Worm (Caenorhabditis elegans): ENCODE data around the gene ubc-13.
"Not testable (repeated sequence)": the region's sequence is repeated elsewhere in the genome, so short reads cannot be mapped to it uniquely, and the experiment has no call there.

The ubc-13 gene

DNA sequence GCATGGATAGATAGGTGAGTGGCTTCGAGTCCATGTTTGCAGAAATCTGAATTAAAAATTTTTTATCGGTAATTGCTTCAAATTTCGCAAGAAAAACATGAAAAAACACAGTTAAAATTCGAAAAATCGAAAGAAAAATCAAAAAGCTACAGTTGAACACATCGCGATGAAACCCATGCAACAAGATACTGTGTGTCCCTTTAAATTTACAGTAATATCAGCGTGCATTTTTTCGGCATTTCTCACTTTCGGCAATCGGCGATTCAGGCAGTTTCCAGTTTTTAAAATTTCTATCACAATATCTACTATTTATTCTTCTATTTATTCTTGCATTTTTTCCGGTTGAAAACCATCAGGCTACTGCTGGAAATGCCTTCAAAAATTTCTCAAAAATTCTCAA lies 3.3 kb downstream of the ubc-13 start, which contains the start of gene fbxc-45:
TSS of gene fbxc-45 (minus strand) at position 48 of the 400 bp plus-strand sequence.
- TF ChIP-seq egl-27 (tag; optimal IDR thresholded peaks at IDR 0.05) (no peak), nhr-12 (tag; optimal IDR thresholded peaks at IDR 0.05) (no peak), skn-1 (tag; optimal IDR thresholded peaks at IDR 0.05) (no peak), nhr-237 (tag; optimal IDR thresholded peaks at IDR 0.05) (no peak)

DNA sequence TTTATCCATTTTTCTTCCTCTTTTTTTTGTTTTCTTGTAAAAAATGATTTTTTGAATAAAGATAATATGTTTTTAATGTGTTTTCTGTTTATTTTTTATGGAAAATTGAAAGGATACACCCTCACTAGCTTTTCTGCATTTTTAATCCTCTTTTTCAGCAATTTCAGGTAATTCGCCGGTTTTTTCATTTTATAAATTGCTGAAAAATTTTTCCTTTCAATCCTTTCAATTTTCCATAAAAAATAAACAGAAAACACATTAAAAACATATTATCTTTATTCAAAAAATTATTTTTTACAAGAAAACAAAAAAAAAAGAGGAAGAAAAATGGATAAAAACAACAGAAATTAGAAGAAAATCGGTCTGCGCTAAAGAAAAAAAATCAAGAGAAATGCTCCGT lies 7.8 kb downstream of the ubc-13 start, which contains the start of gene Y54G2A.50:
TSS of gene Y54G2A.50 (plus strand) at position 301 of the 400 bp plus-strand sequence.
- TF ChIP-seq sea-2 (GFP tag; optimal IDR thresholded peaks at IDR 0.05); nhr-11 (tag; optimal IDR thresholded peaks at IDR 0.05); lin-39 (tag; optimal IDR thresholded peaks at IDR 0.05): not testable (repeated sequence)

DNA sequence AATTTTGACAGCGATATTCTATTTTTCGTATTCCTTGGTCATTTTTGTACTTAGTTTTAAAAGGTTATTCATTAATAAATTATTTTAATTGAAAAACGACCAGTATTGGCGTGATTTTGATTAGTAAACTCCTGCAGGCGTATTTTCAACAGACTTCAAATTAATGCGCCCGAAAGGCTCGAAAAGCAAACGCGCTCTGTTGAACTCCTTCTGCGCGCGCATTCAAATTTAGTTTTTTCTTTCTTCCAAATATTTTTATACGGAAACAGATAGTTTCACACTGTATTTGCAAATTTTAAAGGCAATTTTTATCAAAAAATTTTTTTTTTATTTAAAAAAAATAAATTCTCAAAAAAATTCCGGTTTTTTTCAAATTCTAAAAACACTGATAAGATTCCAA lies 9.4 kb downstream of the ubc-13 start:
- no peak for TF ChIP-seq fkh-10 (GFP tag; optimal IDR thresholded peaks at IDR 0.05)
- no peak for TF ChIP-seq aly-2 (tag; optimal IDR thresholded peaks at IDR 0.05)
- TF ChIP-seq ama-1 (optimal IDR thresholded peaks at IDR 0.05), result no peak
- TF ChIP-seq ZK546.5 (tag; optimal IDR thresholded peaks at IDR 0.05), result no peak
- TF ChIP-seq mdl-1 (tag; optimal IDR thresholded peaks at IDR 0.05), result no peak
- no peak for TF ChIP-seq hmg-11 (tag; optimal IDR thresholded peaks at IDR 0.05)
- TF ChIP-seq tbx-2 (tag; optimal IDR thresholded peaks at IDR 0.05), result no peak
- TF ChIP-seq egl-27 (tag; optimal IDR thresholded peaks at IDR 0.05), result no peak
- TF ChIP-seq sea-2 (GFP tag; optimal IDR thresholded peaks at IDR 0.05), result no peak
- no peak for TF ChIP-seq nhr-77 (tag; optimal IDR thresholded peaks at IDR 0.05)

DNA sequence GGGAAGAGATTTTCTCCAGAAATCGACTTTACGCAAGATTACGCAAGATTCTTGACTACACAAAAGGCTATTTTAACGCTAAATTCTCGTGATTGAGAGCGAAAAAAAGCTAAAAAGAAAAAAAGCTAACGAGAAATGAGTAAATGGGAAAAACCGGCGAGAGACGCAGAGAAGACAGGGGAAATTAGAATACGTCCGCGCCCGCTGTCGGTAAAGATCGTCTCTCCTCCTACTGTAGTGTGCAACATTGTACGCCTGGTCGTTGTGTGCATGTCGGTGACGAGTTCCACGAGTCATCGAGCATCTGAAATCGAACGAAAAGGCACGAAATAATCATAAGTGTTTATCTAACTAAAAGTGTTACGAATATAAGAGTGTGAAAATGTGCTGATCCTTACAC lies 10.9 kb downstream of the ubc-13 start:
- no peak for TF ChIP-seq aly-2 (tag; optimal IDR thresholded peaks at IDR 0.05)
- no peak for TF ChIP-seq eor-1 (tag; optimal IDR thresholded peaks at IDR 0.05)
- TF ChIP-seq nhr-25 (tag; optimal IDR thresholded peaks at IDR 0.05), result no peak
- no peak for TF ChIP-seq unc-39 (tag; optimal IDR thresholded peaks at IDR 0.05)
- TF ChIP-seq zag-1 (tag; optimal IDR thresholded peaks at IDR 0.05), result no peak
- no peak for TF ChIP-seq pqm-1 (tag; optimal IDR thresholded peaks at IDR 0.05)
- no peak for TF ChIP-seq elt-1 (tag; optimal IDR thresholded peaks at IDR 0.05)
- TF ChIP-seq daf-12 (tag; optimal IDR thresholded peaks at IDR 0.05), result no peak
- TF ChIP-seq hmg-11 (tag; optimal IDR thresholded peaks at IDR 0.05), result no peak
- no peak for TF ChIP-seq ztf-11 (tag; optimal IDR thresholded peaks at IDR 0.05)

DNA sequence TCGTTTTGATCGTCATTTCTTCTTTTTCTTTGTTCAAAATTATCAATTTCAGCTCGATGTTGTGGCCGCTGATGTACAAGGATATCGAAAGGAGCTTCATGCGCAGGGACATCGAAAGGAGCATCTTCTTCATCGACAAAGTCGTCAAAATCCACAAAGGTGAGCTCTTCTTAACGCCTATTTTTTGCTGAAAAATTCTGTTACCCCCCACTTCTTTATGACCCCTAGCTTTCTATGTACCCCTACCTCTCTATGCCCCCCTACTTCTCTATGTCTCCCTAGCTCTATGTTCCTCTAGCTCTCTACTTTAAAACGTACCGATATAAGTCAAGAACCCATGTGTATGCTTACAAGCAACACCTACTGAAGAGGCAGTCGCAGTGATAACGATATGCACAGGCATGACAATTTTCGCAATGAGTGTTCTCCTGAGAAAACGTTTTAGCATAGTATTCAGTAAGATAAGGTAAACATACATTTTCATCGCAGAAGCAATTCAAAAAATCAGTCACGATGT lies 27.8 kb downstream of the ubc-13 start, which contains the start of gene Y54G2A.36:
TSS of gene Y54G2A.36 (plus strand) at position 51 of the 517 bp plus-strand sequence.
- no peak for TF ChIP-seq nhr-237 (tag; optimal IDR thresholded peaks at IDR 0.05)
- TF ChIP-seq elt-2 (tag; optimal IDR thresholded peaks at IDR 0.05), result no peak
- no peak for TF ChIP-seq nhr-23 (tag; optimal IDR thresholded peaks at IDR 0.05)
- no peak for TF ChIP-seq nhr-12 (tag; optimal IDR thresholded peaks at IDR 0.05)
- TF ChIP-seq ztf-4 (tag; optimal IDR thresholded peaks at IDR 0.05), result no peak
- TF ChIP-seq lin-15B (tag; optimal IDR thresholded peaks at IDR 0.05), result no peak
- TF ChIP-seq fos-1 (tag; optimal IDR thresholded peaks at IDR 0.05), result no peak
- no peak for TF ChIP-seq nhr-25 (tag; optimal IDR thresholded peaks at IDR 0.05)
- TF ChIP-seq lin-39 (tag; optimal IDR thresholded peaks at IDR 0.05), result no peak
- no peak for TF ChIP-seq egl-27 (tag; optimal IDR thresholded peaks at IDR 0.05)
- TF ChIP-seq ceh-9 (tag; optimal IDR thresholded peaks at IDR 0.05), result no peak
- no peak for TF ChIP-seq ztf-11 (tag; optimal IDR thresholded peaks at IDR 0.05)
- no peak for TF ChIP-seq mml-1 (tag; optimal IDR thresholded peaks at IDR 0.05)
- no peak for TF ChIP-seq mdl-1 (tag; optimal IDR thresholded peaks at IDR 0.05)
- TF ChIP-seq hmg-11 (tag; optimal IDR thresholded peaks at IDR 0.05), result no peak
- TF ChIP-seq fkh-10 (GFP tag; optimal IDR thresholded peaks at IDR 0.05), result no peak
- no peak for TF ChIP-seq ceh-28 (tag; optimal IDR thresholded peaks at IDR 0.05)
- TF ChIP-seq ama-1 (optimal IDR thresholded peaks at IDR 0.05), result no peak

DNA sequence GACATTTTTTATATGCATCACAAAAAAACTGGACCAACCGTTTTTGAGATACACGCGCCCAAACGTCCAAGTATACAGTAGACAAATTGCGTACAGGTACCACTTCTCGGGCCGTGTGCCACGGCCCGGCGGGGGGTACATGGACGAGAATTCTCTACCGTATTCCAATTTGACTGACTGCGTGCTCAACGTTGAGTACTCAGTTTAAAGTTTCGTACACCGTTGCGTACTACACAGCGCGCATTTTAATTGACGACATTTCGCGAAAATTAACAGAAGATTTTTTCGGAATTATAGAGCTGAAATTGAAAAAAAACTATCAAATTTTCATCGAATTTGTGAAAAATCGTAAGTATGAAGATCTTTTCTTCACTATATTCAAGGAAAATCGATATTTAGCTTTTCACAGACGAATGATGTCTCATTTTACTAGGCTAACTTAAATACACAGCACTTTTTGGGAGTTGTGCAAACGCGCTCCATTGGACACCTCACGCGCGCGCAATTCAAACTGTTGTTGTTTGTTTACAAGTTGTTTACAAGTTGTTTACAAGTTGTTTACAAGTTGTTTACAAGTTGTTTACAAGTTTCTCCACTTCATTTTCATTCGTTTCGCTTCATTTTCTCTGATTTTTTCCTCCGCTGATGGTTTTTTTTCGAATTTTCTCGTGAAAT lies 29.4 kb downstream of the ubc-13 start:
- TF ChIP-seq pha-4 (tag; optimal IDR thresholded peaks at IDR 0.05), result peak; percentile 11
- peak; percentile 8 for TF ChIP-seq elt-2 (tag; optimal IDR thresholded peaks at IDR 0.05)

Measured in whole organism, L3 larva.